Fruit fly (Drosophila melanogaster): Measurements from ENCODE around the gene beta-PheRS.

beta-PheRS gene

DNA sequence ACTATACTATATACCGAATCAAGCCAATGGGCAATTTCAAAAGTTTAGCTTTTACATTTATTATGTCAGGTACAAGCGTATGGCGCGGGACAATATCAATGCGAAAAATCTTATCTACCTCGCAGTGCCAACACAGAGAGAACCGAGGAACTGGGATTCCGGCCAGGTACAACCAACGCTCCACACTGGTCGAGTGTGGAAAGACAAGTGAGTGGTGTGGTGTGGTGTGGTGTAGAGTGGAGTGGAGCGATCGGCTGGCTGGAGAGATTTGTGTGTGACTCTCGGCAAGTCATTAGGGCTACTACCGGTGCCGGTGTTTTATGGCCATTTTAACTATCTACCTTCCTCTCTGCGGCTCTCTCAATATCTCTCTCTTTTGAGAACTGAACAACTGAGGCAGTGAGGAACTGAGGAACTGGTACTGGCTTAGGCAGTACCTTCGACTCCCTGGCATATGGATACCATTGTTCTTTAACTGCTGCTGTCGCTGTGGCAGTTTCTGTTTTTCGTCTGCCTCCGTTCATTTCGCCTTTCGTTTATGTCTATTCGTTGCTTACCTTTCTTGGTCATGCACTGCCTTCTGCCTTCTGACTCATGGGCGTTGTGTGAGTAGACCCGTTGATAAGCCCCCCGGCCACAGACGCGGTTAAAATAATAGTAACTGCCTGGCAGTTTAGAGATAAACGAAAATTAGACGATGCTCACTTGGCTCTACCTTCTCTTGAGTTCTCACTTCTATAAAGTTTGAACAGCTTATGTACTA is 7.0 kb upstream of the beta-PheRS start (continued):
- TF ChIP-seq stwl (tag; optimal IDR thresholded peaks at IDR 0.05) (peak; percentile 17), CG15696 (tag; optimal IDR thresholded peaks at IDR 0.05) (peak; percentile 83), fu2 (GFP tag; optimal IDR thresholded peaks at IDR 0.05) (peak; percentile 86), btn (GFP tag; optimal IDR thresholded peaks at IDR 0.05) (peak; percentile 85), MTF-1 (GFP tag; optimal IDR thresholded peaks at IDR 0.05; ENCODE audit: borderline replicate concordance) (peak; percentile 85), danr (GFP tag; IDR thresholded peaks at IDR 0.05) (peak; percentile 69), CG11723 (GFP tag; optimal IDR thresholded peaks at IDR 0.05) (peak; percentile 84), peb (GFP tag; IDR thresholded peaks at IDR 0.05) (peak; percentile 80), MBD-R2 (GFP tag; IDR thresholded peaks at IDR 0.05) (peak; percentile 80), hth (optimal IDR thresholded peaks at IDR 0.05) (no peak), dati (GFP tag; IDR thresholded peaks at IDR 0.05) (0 out of 2 replicates have a peak, but pooled peaks have one; percentile 36), CG12942 (GFP tag; optimal IDR thresholded peaks at IDR 0.05) (peak; percentile 82), esg (GFP tag; conservative IDR thresholded peaks at IDR 0.05) (peak; percentile 82), Mad (GFP tag; optimal IDR thresholded peaks at IDR 0.05) (peak; percentile 64), CG18619 (GFP tag; optimal IDR thresholded peaks at IDR 0.05) (peak; percentile 90), tll (GFP tag; optimal IDR thresholded peaks at IDR 0.05) (peak in 1 of 2 experiments; percentile 82), CG5953 (GFP tag; IDR thresholded peaks at IDR 0.05) (peak; percentile 80), CG1647 (GFP tag; optimal IDR thresholded peaks at IDR 0.05) (peak; percentile 88), hb (GFP tag; IDR thresholded peaks at IDR 0.05; ENCODE audit: partially characterized antibody) (no peak), gfzf (GFP tag; optimal IDR thresholded peaks at IDR 0.05) (no peak), Dek (tag; optimal IDR thresholded peaks at IDR 0.05) (peak; percentile 92), grn (GFP tag; optimal IDR thresholded peaks at IDR 0.05) (peak; percentile 90), ssp (GFP tag; IDR thresholded peaks at IDR 0.05) (peak; percentile 58), CG15479 (GFP tag; optimal IDR thresholded peaks at IDR 0.05) (peak; percentile 48), vfl (GFP tag; optimal IDR thresholded peaks at IDR 0.05) (peak; percentile 87), CG6791 (GFP tag; IDR thresholded peaks at IDR 0.05; ENCODE audit: partially characterized antibody) (no peak), Dad (GFP tag; optimal IDR thresholded peaks at IDR 0.05) (peak; percentile 87), NC2β (GFP tag; optimal IDR thresholded peaks at IDR 0.05) (peak; percentile 89), CG6765 (GFP tag; optimal IDR thresholded peaks at IDR 0.05) (peak; percentile 71), zf30C (GFP tag; optimal IDR thresholded peaks at IDR 0.05) (no peak), fru (optimal IDR thresholded peaks at IDR 0.05) (no peak), CG10274 (GFP tag; optimal IDR thresholded peaks at IDR 0.05) (peak; percentile 83), CG9437 (GFP tag; optimal IDR thresholded peaks at IDR 0.05) (peak; percentile 71), Camta (GFP tag; optimal IDR thresholded peaks at IDR 0.05) (peak; percentile 85), kay (GFP tag; optimal IDR thresholded peaks at IDR 0.05) (peak; percentile 92), Ssrp (tag; optimal IDR thresholded peaks at IDR 0.05) (peak; percentile 85), Trl (optimal IDR thresholded peaks at IDR 0.05) (peak; percentile 83 to 90), Trl (GFP tag; optimal IDR thresholded peaks at IDR 0.05) (peak; percentile 88), CG17802 (tag; optimal IDR thresholded peaks at IDR 0.05) (peak; percentile 78), CG7786 (GFP tag; optimal IDR thresholded peaks at IDR 0.05) (peak; percentile 95), CG34376 (GFP tag; optimal IDR thresholded peaks at IDR 0.05) (peak; percentile 87), Aef1 (GFP tag; IDR thresholded peaks at IDR 0.05) (peak; percentile 73), CG42726 (GFP tag; IDR thresholded peaks at IDR 0.05; ENCODE audit: partially characterized antibody) (no peak), so (GFP tag; IDR thresholded peaks at IDR 0.05) (peak; percentile 85; the same call in 2 of the 3 replicates), p53 (GFP tag; optimal IDR thresholded peaks at IDR 0.05) (peak; percentile 68), B-H2 (GFP tag; optimal IDR thresholded peaks at IDR 0.05) (no peak), Jarid2 (GFP tag; optimal IDR thresholded peaks at IDR 0.05) (peak; percentile 45), CG14860 (GFP tag; IDR thresholded peaks at IDR 0.05; ENCODE audit: partially characterized antibody) (no peak), CG9797 (GFP tag; optimal IDR thresholded peaks at IDR 0.05) (no peak), CG18764 (GFP tag; optimal IDR thresholded peaks at IDR 0.05) (peak; percentile 82)

Data from whole organism, embryonic.